Worm (Caenorhabditis elegans): ENCODE measurements around the gene gpa-8.

The gpa-8 gene

DNA sequence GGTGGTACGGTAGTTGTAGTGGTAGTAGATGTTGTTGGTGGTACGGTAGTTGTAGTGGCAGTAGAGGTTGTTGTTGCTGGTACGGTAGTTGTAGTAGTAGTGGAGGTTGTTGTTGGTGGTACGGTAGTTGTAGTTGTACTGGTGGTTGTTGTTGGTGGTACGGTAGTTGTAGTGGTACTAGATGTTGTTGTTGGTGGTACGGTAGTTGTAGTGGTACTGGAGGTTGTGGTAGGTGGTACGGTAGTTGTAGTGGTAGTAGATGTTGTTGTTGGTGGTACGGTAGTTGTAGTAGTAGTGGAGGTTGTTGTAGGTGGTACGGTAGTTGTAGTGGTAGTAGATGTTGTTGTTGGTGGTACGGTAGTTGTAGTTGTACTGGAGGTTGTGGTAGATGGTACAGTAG, 7.2 kb downstream of the gpa-8 start:
- TF ChIP-seq nhr-11 (tag; optimal IDR thresholded peaks at IDR 0.05): no peak
- no peak for TF ChIP-seq nhr-23 (tag; optimal IDR thresholded peaks at IDR 0.05)

ce11 chrV:12632048-12632447, 8.2 kb downstream of the gpa-8 start, which contains the start of gene srx-113:
TSS of gene srx-113 (minus strand) at chrV:12632148.
- TF ChIP-seq unc-39 (tag; optimal IDR thresholded peaks at IDR 0.05) (no peak), snpc-4 (tag; optimal IDR thresholded peaks at IDR 0.05) (no peak)

DNA sequence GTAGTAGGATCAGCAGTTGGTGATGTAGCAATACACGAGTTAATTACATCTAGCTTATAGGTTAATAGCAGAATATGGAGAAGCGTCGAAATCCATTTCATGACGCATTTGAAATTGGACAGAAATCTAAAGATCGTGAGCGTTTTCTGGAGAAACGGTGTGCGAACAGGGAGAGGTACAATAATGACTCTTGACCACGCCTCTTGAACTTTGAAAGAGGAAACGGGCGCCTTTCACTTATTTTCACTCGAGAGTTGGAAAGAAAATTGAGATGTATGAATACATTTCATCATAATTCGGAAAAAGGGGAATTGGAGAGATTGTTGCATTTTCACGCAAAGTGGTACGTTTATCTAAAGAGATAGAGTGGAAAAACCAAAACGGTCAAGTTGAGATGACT, 10.5 kb downstream of the gpa-8 start, which contains the start of gene F56H9.6:
TSS of gene F56H9.6 (minus strand) at position 101 of the 400 bp plus-strand sequence.
- TF ChIP-seq mdl-1 (tag; optimal IDR thresholded peaks at IDR 0.05) (no peak), lin-11 (tag; optimal IDR thresholded peaks at IDR 0.05) (no peak), lin-13 (GFP tag; optimal IDR thresholded peaks at IDR 0.05) (no peak), ztf-4 (tag; optimal IDR thresholded peaks at IDR 0.05) (no peak), R02D3.7 (tag; optimal IDR thresholded peaks at IDR 0.05) (no peak), sma-3 (GFP tag; optimal IDR thresholded peaks at IDR 0.05) (no peak), gmeb-1 (tag; optimal IDR thresholded peaks at IDR 0.05) (no peak)

ce11 chrV:12624371-12624770, 15.9 kb downstream of the gpa-8 start, which contains the start of gene F56H9.9:
TSS of gene F56H9.9 (minus strand) at chrV:12624471.
- TF ChIP-seq sma-9 (GFP tag; optimal IDR thresholded peaks at IDR 0.05): no peak
- no peak for TF ChIP-seq sma-9 (tag; optimal IDR thresholded peaks at IDR 0.05)
- TF ChIP-seq unc-55 (GFP tag; optimal IDR thresholded peaks at IDR 0.05): no peak
- TF ChIP-seq ztf-1 (GFP tag; conservative IDR thresholded peaks at IDR 0.05): no peak
- no peak for TF ChIP-seq crh-2 (tag; optimal IDR thresholded peaks at IDR 0.05)
- no peak for TF ChIP-seq gmeb-1 (tag; optimal IDR thresholded peaks at IDR 0.05)
- no peak for TF ChIP-seq elt-3 (tag; optimal IDR thresholded peaks at IDR 0.05)
- TF ChIP-seq Y55F3AM.14 (GFP tag; optimal IDR thresholded peaks at IDR 0.05): no peak
- no peak for TF ChIP-seq ZK546.5 (tag; optimal IDR thresholded peaks at IDR 0.05)
- no peak for TF ChIP-seq unc-39 (tag; optimal IDR thresholded peaks at IDR 0.05)
- TF ChIP-seq C34F6.9 (tag; optimal IDR thresholded peaks at IDR 0.05): no peak
- TF ChIP-seq peb-1 (tag; optimal IDR thresholded peaks at IDR 0.05): no peak
- no peak for TF ChIP-seq nhr-237 (tag; optimal IDR thresholded peaks at IDR 0.05)
- TF ChIP-seq mab-5 (tag; optimal IDR thresholded peaks at IDR 0.05): no peak

- TF ChIP-seq crh-2 (tag; optimal IDR thresholded peaks at IDR 0.05) (no peak), gmeb-1 (tag; optimal IDR thresholded peaks at IDR 0.05) (no peak), snpc-4 (tag; optimal IDR thresholded peaks at IDR 0.05) (no peak), mdl-1 (tag; optimal IDR thresholded peaks at IDR 0.05) (no peak), nhr-10 (tag; optimal IDR thresholded peaks at IDR 0.05) (no peak), dmd-4 (tag; optimal IDR thresholded peaks at IDR 0.05) (no peak), F13H6.1 (tag; optimal IDR thresholded peaks at IDR 0.05) (no peak), mab-5 (tag; optimal IDR thresholded peaks at IDR 0.05) (no peak), blmp-1 (tag; optimal IDR thresholded peaks at IDR 0.05; ENCODE audit: insufficient read depth) (no peak), ztf-11 (tag; optimal IDR thresholded peaks at IDR 0.05) (no peak), mbf-1 (tag; optimal IDR thresholded peaks at IDR 0.05) (no peak), lsy-2 (tag; optimal IDR thresholded peaks at IDR 0.05) (no peak), sem-4 (tag; optimal IDR thresholded peaks at IDR 0.05) (no peak), nhr-23 (tag; optimal IDR thresholded peaks at IDR 0.05) (no peak)
These were observed 28.2 kb downstream of the gpa-8 start, which contains the start of gene cyc-2.2 for ce11 chrV:12612118-12612517. TSS of gene cyc-2.2 (minus strand) at chrV:12612218.

- TF ChIP-seq mbf-1 (tag; optimal IDR thresholded peaks at IDR 0.05) (no peak), nhr-23 (tag; optimal IDR thresholded peaks at IDR 0.05) (no peak), snpc-4 (tag; optimal IDR thresholded peaks at IDR 0.05) (no peak)
These were observed 29.3 kb downstream of the gpa-8 start, which contains the start of gene cubn-1 for ce11 chrV:12611029-12611428. TSS of gene cubn-1 (plus strand) at chrV:12611329.

ce11 chrV:12609526-12609925, 30.8 kb downstream of the gpa-8 start, which contains the start of gene ZC116.1:
TSS of gene ZC116.1 (plus strand) at chrV:12609826.
- no peak for TF ChIP-seq nhr-23 (tag; optimal IDR thresholded peaks at IDR 0.05)
- TF ChIP-seq nhr-21 (tag; optimal IDR thresholded peaks at IDR 0.05): no peak
- no peak for TF ChIP-seq sma-3 (GFP tag; optimal IDR thresholded peaks at IDR 0.05)
- no peak for TF ChIP-seq mdl-1 (tag; optimal IDR thresholded peaks at IDR 0.05)
- no peak for TF ChIP-seq elt-3 (tag; optimal IDR thresholded peaks at IDR 0.05)
- TF ChIP-seq nhr-129 (tag; optimal IDR thresholded peaks at IDR 0.05): no peak
- TF ChIP-seq nhr-11 (tag; optimal IDR thresholded peaks at IDR 0.05): no peak
- no peak for TF ChIP-seq Y55F3AM.14 (GFP tag; optimal IDR thresholded peaks at IDR 0.05)
- TF ChIP-seq gmeb-1 (tag; optimal IDR thresholded peaks at IDR 0.05): no peak
- no peak for TF ChIP-seq elt-1 (tag; optimal IDR thresholded peaks at IDR 0.05)
- TF ChIP-seq mbf-1 (tag; optimal IDR thresholded peaks at IDR 0.05): no peak
- no peak for TF ChIP-seq crh-2 (tag; optimal IDR thresholded peaks at IDR 0.05)
- TF ChIP-seq lsy-2 (tag; optimal IDR thresholded peaks at IDR 0.05): no peak
- no peak for TF ChIP-seq lin-11 (tag; optimal IDR thresholded peaks at IDR 0.05)
- TF ChIP-seq zag-1 (tag; optimal IDR thresholded peaks at IDR 0.05): no peak
- TF ChIP-seq C34F6.9 (tag; optimal IDR thresholded peaks at IDR 0.05): no peak
- no peak for TF ChIP-seq blmp-1 (tag; optimal IDR thresholded peaks at IDR 0.05; ENCODE audit: insufficient read depth)
- no peak for TF ChIP-seq F13H6.1 (tag; optimal IDR thresholded peaks at IDR 0.05)
